Fruit fly (Drosophila melanogaster) whole organism, embryonic: ENCODE data around the gene se.

ENCODE experiments used
- Antp ChIP-seq: fragments of 200-800 bp; sonication (Bioruptor generic); optimal IDR thresholded peaks from 3 replicates; lab custom pipeline; 2016; ENCODE audit warnings: missing biosample characterization, missing genetic modification characterization
- CG10543 ChIP-seq: fragments of 200-800 bp; sonication (Bioruptor generic); optimal IDR thresholded peaks from 3 replicates; lab custom pipeline; 2017; ENCODE audit warnings: missing biosample characterization, mild to moderate bottlenecking, missing genetic modification characterization, moderate library complexity
- CG12071 ChIP-seq: fragments of 200-800 bp; sonication (Bioruptor generic); optimal IDR thresholded peaks from 3 replicates; lab custom pipeline; 2018; ENCODE audit warnings: missing biosample characterization, mild to moderate bottlenecking, missing genetic modification characterization
- CG1233 ChIP-seq: fragments of 200-800 bp; sonication (Bioruptor generic); optimal IDR thresholded peaks from 4 replicates; lab custom pipeline; 2018; ENCODE audit warnings: missing biosample characterization, mild to moderate bottlenecking, missing genetic modification characterization
- CG14441 ChIP-seq: fragments of 200-800 bp; sonication (Bioruptor generic); IDR thresholded peaks from 2 replicates; pipeline ENCODE4 v1.3.6; 2022; ENCODE audit warnings: missing biosample characterization, missing genetic modification characterization
- CG17912 ChIP-seq: fragments of 200-800 bp; sonication (Bioruptor generic); optimal IDR thresholded peaks from 2 replicates; lab custom pipeline; 2018; ENCODE audit warnings: missing biosample characterization, mild to moderate bottlenecking, missing genetic modification characterization
- CG18764 ChIP-seq: fragments of 200-800 bp; sonication (Bioruptor generic); optimal IDR thresholded peaks from 3 replicates; lab custom pipeline; 2016; ENCODE audit warnings: missing biosample characterization, missing genetic modification characterization
- CG30020 ChIP-seq: fragments of 200-800 bp; optimal IDR thresholded peaks from 2 replicates; lab custom pipeline; 2019; ENCODE audit warnings: missing biosample characterization, mild to moderate bottlenecking, missing genetic modification characterization, moderate library complexity
- CG3065 ChIP-seq: fragments of 200-800 bp; sonication (Bioruptor generic); optimal IDR thresholded peaks from 2 replicates; lab custom pipeline; 2016; ENCODE audit warnings: missing biosample characterization, missing genetic modification characterization
- CG31388 ChIP-seq: fragments of 200-800 bp; sonication (Bioruptor generic); optimal IDR thresholded peaks from 2 replicates; lab custom pipeline; 2016; ENCODE audit warnings: missing biosample characterization, missing genetic modification characterization
- CG43689 ChIP-seq: fragments of 200-800 bp; sonication (Bioruptor generic); IDR thresholded peaks from 2 replicates; pipeline ENCODE4 v1.3.6; 2022; ENCODE audit warnings: missing biosample characterization, missing genetic modification characterization
- CG4820 ChIP-seq: fragments of 200-800 bp; sonication (Bioruptor generic); optimal IDR thresholded peaks from 3 replicates; lab custom pipeline; 2016; ENCODE audit warnings: missing biosample characterization, missing genetic modification characterization
- CG5180 ChIP-seq: fragments of 200-800 bp; sonication (Bioruptor generic); optimal IDR thresholded peaks from 3 replicates; lab custom pipeline; 2017; ENCODE audit warnings: missing biosample characterization, missing genetic modification characterization, mild to moderate bottlenecking, moderate library complexity, missing genetic modification reagents
- CG6683 ChIP-seq: fragments of 200-800 bp; sonication (Bioruptor generic); optimal IDR thresholded peaks from 2 replicates; lab custom pipeline; 2017; ENCODE audit warnings: missing biosample characterization, mild to moderate bottlenecking, missing genetic modification characterization, missing genetic modification reagents
- CG6791 ChIP-seq: fragments of 200-800 bp; sonication (Bioruptor generic); IDR thresholded peaks from 3 replicates; pipeline ENCODE4 v1.3.6; 2022; ENCODE audit warnings: missing biosample characterization, missing genetic modification characterization; ENCODE audit not compliant: partially characterized antibody
- CG6854 ChIP-seq: fragments of 200-800 bp; sonication (Bioruptor generic); optimal IDR thresholded peaks from 3 replicates; lab custom pipeline; 2017; ENCODE audit warnings: missing biosample characterization, mild to moderate bottlenecking, missing genetic modification characterization
- CG8924 ChIP-seq: fragments of 200-800 bp; optimal IDR thresholded peaks from 3 replicates; lab custom pipeline; 2019; ENCODE audit warnings: missing biosample characterization, mild to moderate bottlenecking, missing genetic modification characterization, moderate library complexity
- Deaf1 ChIP-seq: fragments of 200-800 bp; optimal IDR thresholded peaks from 3 replicates; lab custom pipeline; 2019; ENCODE audit warnings: missing biosample characterization, mild to moderate bottlenecking, missing genetic modification characterization, moderate library complexity
- Hey ChIP-seq: fragments of 200-800 bp; sonication (Bioruptor generic); optimal IDR thresholded peaks from 3 replicates; lab custom pipeline; 2018; ENCODE audit warnings: missing biosample characterization, mild to moderate bottlenecking, missing genetic modification characterization
- Hr3 ChIP-seq: fragments of 200-800 bp; sonication (Bioruptor generic); optimal IDR thresholded peaks from 3 replicates; lab custom pipeline; 2016; ENCODE audit warnings: missing biosample characterization, missing genetic modification characterization
- NfI ChIP-seq: fragments of 200-800 bp; sonication (Bioruptor generic); optimal IDR thresholded peaks from 3 replicates; lab custom pipeline; 2018; ENCODE audit warnings: missing biosample characterization, mild to moderate bottlenecking, missing genetic modification characterization, moderate library complexity
- Oli ChIP-seq: fragments of 200-800 bp; sonication (Bioruptor generic); optimal IDR thresholded peaks from 2 replicates; lab custom pipeline; 2018; ENCODE audit warnings: missing biosample characterization, mild to moderate bottlenecking, missing genetic modification characterization, moderate library complexity
- Rx ChIP-seq: fragments of 200-800 bp; sonication (Bioruptor generic); IDR thresholded peaks from 2 replicates; pipeline ENCODE4 v1.3.6; 2022; ENCODE audit warnings: missing biosample characterization, missing genetic modification characterization
- Side ChIP-seq: fragments of 200-800 bp; sonication (Bioruptor generic); optimal IDR thresholded peaks from 2 replicates; lab custom pipeline; 2016; ENCODE audit warnings: missing biosample characterization, missing genetic modification characterization
- Ssrp ChIP-seq: fragments of 200-800 bp; sonication (Bioruptor generic); optimal IDR thresholded peaks from 2 replicates; lab custom pipeline; 2018; ENCODE audit warnings: missing biosample characterization, mild to moderate bottlenecking, missing genetic modification characterization, moderate library complexity
- Stat92E ChIP-seq, 3 experiments: fragments of >200 bp in 2 of 3; fragments of 200-800 bp in 1 of 3; sonication (Bioruptor generic) in 1 of 3; optimal IDR thresholded peaks; 2 replicates each; lab custom pipeline; 2017 to 2019; ENCODE audit warnings: missing biosample characterization in 3 of 3, missing genetic modification characterization in 3 of 3, mild to moderate bottlenecking in 1 of 3, moderate library complexity in 1 of 3
- Usf ChIP-seq: fragments of 200-800 bp; sonication (Bioruptor generic); optimal IDR thresholded peaks from 2 replicates; lab custom pipeline; 2017; ENCODE audit warnings: missing genotype, missing biosample characterization, missing genetic modification characterization
- Xbp1 ChIP-seq: fragments of 200-800 bp; sonication (Bioruptor generic); optimal IDR thresholded peaks from 3 replicates; lab custom pipeline; 2016; ENCODE audit warnings: missing biosample characterization, mild to moderate bottlenecking, missing genetic modification characterization
- ara ChIP-seq: fragments of 200-800 bp; sonication (Bioruptor generic); IDR thresholded peaks from 2 replicates; pipeline ENCODE4 v1.3.6; 2022; ENCODE audit warnings: missing biosample characterization, missing genetic modification characterization
- az2 ChIP-seq: fragments of 200-800 bp; sonication (Bioruptor generic); optimal IDR thresholded peaks from 3 replicates; lab custom pipeline; 2016; ENCODE audit warnings: missing biosample characterization, missing genetic modification characterization
- btn ChIP-seq: fragments of 200-800 bp; sonication (Bioruptor generic); optimal IDR thresholded peaks from 2 replicates; lab custom pipeline; 2016; ENCODE audit warnings: missing biosample characterization, missing genetic modification characterization
- dan ChIP-seq: fragments of 200-800 bp; sonication (Bioruptor generic); IDR thresholded peaks from 2 replicates; pipeline ENCODE4 v1.3.6; 2022; ENCODE audit warnings: missing biosample characterization, missing genetic modification characterization
- dimm ChIP-seq: fragments of 200-800 bp; sonication (Bioruptor generic); IDR thresholded peaks from 2 replicates; pipeline ENCODE4 v1.3.6; 2022; ENCODE audit warnings: missing biosample characterization, missing genetic modification characterization
- ewg ChIP-seq: fragments of 200-800 bp; sonication (Bioruptor generic); optimal IDR thresholded peaks from 3 replicates; lab custom pipeline; 2017; ENCODE audit warnings: mild to moderate bottlenecking, missing biosample characterization, missing genetic modification reagents, missing genetic modification characterization
- fd3F ChIP-seq: fragments of 200-800 bp; sonication (Bioruptor generic); optimal IDR thresholded peaks from 2 replicates; lab custom pipeline; 2018; ENCODE audit warnings: missing biosample characterization, mild to moderate bottlenecking, missing genetic modification characterization, moderate library complexity
- gce ChIP-seq: fragments of 200-800 bp; sonication (Bioruptor generic); IDR thresholded peaks from 3 replicates; pipeline ENCODE4 v1.3.6; 2022; ENCODE audit warnings: missing biosample characterization, missing genetic modification characterization
- gem ChIP-seq: fragments of 200-800 bp; sonication (Bioruptor generic); optimal IDR thresholded peaks from 2 replicates; lab custom pipeline; 2019; ENCODE audit warnings: missing biosample characterization, mild to moderate bottlenecking, missing genetic modification characterization, moderate library complexity
- gsb-n ChIP-seq: fragments of 200-800 bp; sonication (Bioruptor generic); optimal IDR thresholded peaks from 3 replicates; lab custom pipeline; 2018; ENCODE audit warnings: missing biosample characterization, mild to moderate bottlenecking, missing genetic modification characterization
- gt ChIP-seq: fragments of 200-800 bp; sonication (Bioruptor generic); IDR thresholded peaks from 2 replicates; pipeline ENCODE4 v1.3.6; 2022; ENCODE audit warnings: missing biosample characterization, missing genetic modification characterization
- insv ChIP-seq, 2 experiments: fragments of 200-800 bp; sonication (Bioruptor generic); optimal IDR thresholded peaks; 3 replicates each; lab custom pipeline; 2016 to 2018; ENCODE audit warnings: missing biosample characterization in 2 of 2, missing genetic modification characterization in 2 of 2
- jumu ChIP-seq: fragments of 200-800 bp; sonication (Bioruptor generic); optimal IDR thresholded peaks from 3 replicates; lab custom pipeline; 2016; ENCODE audit warnings: missing biosample characterization, missing genetic modification characterization
- nmo ChIP-seq: fragments of 200-800 bp; sonication (Bioruptor generic); optimal IDR thresholded peaks from 2 replicates; lab custom pipeline; 2018; ENCODE audit warnings: missing biosample characterization, mild to moderate bottlenecking, missing genetic modification characterization, moderate library complexity
- peb ChIP-seq: fragments of 200-800 bp; sonication (Bioruptor generic); IDR thresholded peaks from 2 replicates; pipeline ENCODE4 v1.3.6; 2022; ENCODE audit warnings: missing biosample characterization, missing genetic modification characterization
- sob ChIP-seq: fragments of 200-800 bp; sonication (Bioruptor generic); IDR thresholded peaks from 2 replicates; pipeline ENCODE4 v1.3.6; 2022; ENCODE audit warnings: missing biosample characterization, missing genetic modification characterization
- sqz ChIP-seq: fragments of 200-800 bp; sonication (Bioruptor generic); optimal IDR thresholded peaks from 3 replicates; lab custom pipeline; 2018; ENCODE audit warnings: missing biosample characterization, mild to moderate bottlenecking, missing genetic modification characterization
- tgo ChIP-seq: fragments of 200-800 bp; sonication (Bioruptor generic); IDR thresholded peaks from 3 replicates; pipeline ENCODE4 v1.3.6; 2022; ENCODE audit warnings: missing biosample characterization, missing genetic modification characterization
- toy ChIP-seq: fragments of 200-800 bp; sonication (Bioruptor generic); IDR thresholded peaks from 2 replicates; pipeline ENCODE4 v1.3.6; 2022; ENCODE audit warnings: missing biosample characterization, missing genetic modification characterization
- twi ChIP-seq: fragments of 200-800 bp; optimal IDR thresholded peaks from 2 replicates; lab custom pipeline; 2019; ENCODE audit warnings: missing biosample characterization, mild to moderate bottlenecking, missing genetic modification characterization, moderate library complexity
- z ChIP-seq: fragments of 200-800 bp; sonication (Bioruptor generic); IDR thresholded peaks from 3 replicates; pipeline ENCODE4 v1.3.6; 2022; ENCODE audit warnings: missing biosample characterization, missing genetic modification characterization
- zen ChIP-seq: fragments of 200-800 bp; sonication (Bioruptor generic); optimal IDR thresholded peaks from 3 replicates; lab custom pipeline; 2018; ENCODE audit warnings: missing biosample characterization, mild to moderate bottlenecking, missing genetic modification characterization, moderate library complexity

se gene

DNA sequence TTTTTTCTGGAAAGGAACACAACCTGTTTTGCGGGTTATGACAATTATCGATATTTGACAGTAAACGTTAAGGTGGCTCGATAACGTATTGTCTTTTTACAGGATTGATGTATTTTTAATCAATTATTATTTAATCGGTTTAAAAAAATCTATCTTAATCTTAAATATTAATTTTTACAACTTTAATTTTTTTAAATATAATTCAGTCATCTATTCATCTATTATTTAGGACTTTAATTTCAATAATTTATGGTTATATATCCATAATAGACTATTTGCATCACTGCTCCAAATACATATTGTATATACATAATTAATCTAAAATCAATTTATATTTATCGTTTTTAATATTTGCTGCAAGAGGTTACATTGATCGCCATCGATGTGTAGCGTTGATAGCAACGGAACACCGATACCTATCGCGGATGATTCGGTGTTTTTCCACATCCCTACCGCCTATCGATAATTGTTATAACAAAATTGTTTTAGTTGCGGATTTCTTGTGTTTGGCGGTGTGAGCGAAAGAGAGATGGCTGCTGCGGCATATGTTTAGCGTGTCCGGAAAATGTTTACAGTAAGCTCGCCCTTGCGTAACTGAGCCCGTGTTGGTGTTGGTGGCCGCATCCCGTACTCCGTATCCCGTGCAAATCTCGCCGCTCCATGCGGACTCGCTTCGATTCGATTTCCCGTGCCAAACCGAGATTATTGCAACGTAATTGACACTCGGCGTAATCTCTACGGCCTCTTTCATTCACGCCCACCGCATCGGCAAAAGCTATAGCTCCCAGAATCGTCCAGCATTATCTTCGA is 4.7 kb downstream of the se start, which contains the start of the genes GstO1 and foi (continued):
- TF ChIP-seq dan (GFP tag; lab: Robert Waterston, UW) = no peak
- no peak for TF ChIP-seq CG17912 (GFP tag; lab: Kevin White, UChicago)
- no peak for TF ChIP-seq CG10543 (GFP tag; lab: Kevin White, UChicago)
- TF ChIP-seq CG1233 (GFP tag; lab: Kevin White, UChicago) = no peak
- no peak for TF ChIP-seq twi
- no peak for TF ChIP-seq gsb-n (tag; lab: Kevin White, UChicago)
- TF ChIP-seq CG6854 (GFP tag; lab: Kevin White, UChicago) = no peak
- TF ChIP-seq Hey (tag; lab: Kevin White, UChicago) = no peak
- no peak for TF ChIP-seq tgo
- TF ChIP-seq Side (GFP tag; lab: Kevin White, UChicago) = no peak
- TF ChIP-seq az2 (GFP tag; lab: Kevin White, UChicago) = no peak
- peak; percentile 36 for TF ChIP-seq Xbp1 (GFP tag; lab: Kevin White, UChicago)
- TF ChIP-seq Usf = no peak
- TF ChIP-seq peb (GFP tag; lab: Robert Waterston, UW) = no peak
- no peak for TF ChIP-seq insv (GFP tag; optimal IDR thresholded peaks at IDR 0.05; lab: Kevin White, UChicago)
- no peak for TF ChIP-seq gce (GFP tag; lab: Robert Waterston, UW)
- TF ChIP-seq gt (GFP tag; lab: Robert Waterston, UW) = no peak
- TF ChIP-seq Rx (GFP tag; lab: Robert Waterston, UW) = no peak
- peak; percentile 2 for TF ChIP-seq Deaf1 (tag; lab: Kevin White, UChicago)
- peak; percentile 65 for TF ChIP-seq nmo (GFP tag; lab: Kevin White, UChicago)
- peak; percentile 46 for TF ChIP-seq CG30020 (tag; lab: Kevin White, UChicago)
- peak; percentile 10 for TF ChIP-seq NfI (GFP tag; lab: Kevin White, UChicago)
- TF ChIP-seq gem (tag; lab: Kevin White, UChicago) = peak; percentile 24
- no peak for TF ChIP-seq toy
- TF ChIP-seq CG18764 (GFP tag; lab: Kevin White, UChicago) = no peak
- TF ChIP-seq Stat92E (GFP tag; optimal IDR thresholded peaks at IDR 0.05; lab: Kevin White, UChicago) = no peak
- TF ChIP-seq CG3065 (GFP tag; lab: Kevin White, UChicago) = no peak
- no peak for TF ChIP-seq CG14441 (GFP tag; lab: Robert Waterston, UW)
- TF ChIP-seq CG6683 (GFP tag; lab: Kevin White, UChicago) = no peak
- no peak for TF ChIP-seq CG4820 (GFP tag; lab: Kevin White, UChicago)
- no peak for TF ChIP-seq ara (GFP tag; lab: Robert Waterston, UW)
- peak; percentile 27 for TF ChIP-seq zen (tag; lab: Kevin White, UChicago)
- no peak for TF ChIP-seq Antp
- TF ChIP-seq Hr3 (GFP tag; lab: Kevin White, UChicago) = peak; percentile 15
- no peak for TF ChIP-seq dimm (GFP tag; lab: Robert Waterston, UW)
- TF ChIP-seq btn (GFP tag; lab: Kevin White, UChicago) = no peak
- no peak for TF ChIP-seq Oli (tag; lab: Kevin White, UChicago)
- TF ChIP-seq z (GFP tag; lab: Robert Waterston, UW) = no peak
- TF ChIP-seq CG43689 (GFP tag; lab: Robert Waterston, UW) = no peak
- TF ChIP-seq Ssrp (tag; lab: Kevin White, UChicago) = no peak
- no peak for TF ChIP-seq fd3F (GFP tag; lab: Kevin White, UChicago)
- TF ChIP-seq ewg (GFP tag; lab: Kevin White, UChicago) = no peak
- TF ChIP-seq sqz (GFP tag; lab: Kevin White, UChicago) = no peak
- no peak for TF ChIP-seq jumu (GFP tag; lab: Kevin White, UChicago)
- peak; percentile 90 for TF ChIP-seq CG8924 (tag; lab: Kevin White, UChicago)
- TF ChIP-seq sob = peak; percentile 57; the same call in 1 of the 2 replicates
- TF ChIP-seq CG12071 (GFP tag; lab: Kevin White, UChicago) = no peak
- TF ChIP-seq CG31388 (GFP tag; lab: Kevin White, UChicago) = no peak
- TF ChIP-seq CG6791 (GFP tag; lab: Robert Waterston, UW) = peak; percentile 99
- TF ChIP-seq CG5180 (GFP tag; lab: Kevin White, UChicago) = no peak
